Fruit fly (Drosophila melanogaster): ENCODE measurements around the gene brat.
A peak's percentile ranks its signal among the peaks of the same experiment; 100 is the strongest.

brat gene

DNA sequence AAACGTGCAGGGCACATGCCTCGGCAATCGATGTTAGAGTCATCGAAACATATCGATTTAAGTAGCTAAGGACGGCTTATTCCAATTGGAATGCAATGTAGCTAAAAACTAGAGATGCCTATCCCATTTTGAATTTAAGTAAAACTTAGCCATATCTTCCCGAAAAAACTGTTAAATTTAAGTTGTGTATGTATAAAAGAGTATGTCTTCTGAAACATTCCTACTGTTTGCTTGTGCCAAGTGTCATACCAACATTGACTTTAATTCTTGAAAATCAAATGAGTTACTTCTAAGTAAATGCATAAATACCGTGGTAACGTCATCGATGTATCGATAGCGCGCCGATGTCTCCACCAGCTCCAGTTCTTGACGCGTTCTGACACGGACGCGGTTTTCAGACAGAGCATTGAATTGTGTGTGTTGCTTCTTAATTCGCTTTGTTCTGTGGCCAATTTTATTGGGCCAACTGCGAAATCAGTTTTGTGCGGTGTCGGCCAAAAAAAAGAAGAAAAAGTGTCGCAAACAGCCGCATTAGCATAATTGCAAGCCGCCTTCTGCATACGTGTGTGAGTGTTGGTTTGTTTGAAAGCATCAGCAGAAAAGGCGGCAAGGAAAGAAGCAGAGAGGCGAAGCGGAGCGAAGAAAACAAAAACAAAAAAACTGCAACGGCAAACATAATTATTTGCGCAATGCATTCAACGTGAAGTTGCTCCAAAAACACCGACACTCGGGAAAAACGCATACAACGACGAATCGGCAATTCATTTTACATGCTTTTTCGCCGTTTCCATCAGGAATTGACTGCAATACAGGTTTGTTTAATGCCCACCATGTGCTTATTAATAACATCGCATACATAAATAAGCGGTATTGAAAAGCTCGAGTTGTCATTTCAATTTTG is at the start of gene brat:
Gene brat, plus strand, starts transcription at position 352 of the 901 bp plus-strand sequence.
- TF ChIP-seq CG11617 (GFP tag; optimal IDR thresholded peaks at IDR 0.05), result peak; percentile 45
- peak; percentile 61 for TF ChIP-seq CG7101 (tag; optimal IDR thresholded peaks at IDR 0.05)
- TF ChIP-seq CG33017 (tag; optimal IDR thresholded peaks at IDR 0.05), result no peak
- TF ChIP-seq ovo (GFP tag; optimal IDR thresholded peaks at IDR 0.05), result no peak
- no peak for TF ChIP-seq cic (GFP tag; optimal IDR thresholded peaks at IDR 0.05)
- TF ChIP-seq Hr96 (GFP tag; optimal IDR thresholded peaks at IDR 0.05), result peak; percentile 45
- TF ChIP-seq CG7045 (GFP tag; optimal IDR thresholded peaks at IDR 0.05), result no peak
- TF ChIP-seq pad (GFP tag; optimal IDR thresholded peaks at IDR 0.05), result no peak
- no peak for TF ChIP-seq cnc (optimal IDR thresholded peaks at IDR 0.05)
- TF ChIP-seq bab1 (GFP tag; optimal IDR thresholded peaks at IDR 0.05), result peak; percentile 7
- peak; percentile 100 for TF ChIP-seq tj (GFP tag; optimal IDR thresholded peaks at IDR 0.05)
- no peak for TF ChIP-seq kay (GFP tag; ENCODE audit: borderline replicate concordance)
- TF ChIP-seq toe (GFP tag; optimal IDR thresholded peaks at IDR 0.05), result peak; percentile 77
- TF ChIP-seq CG14711 (tag; optimal IDR thresholded peaks at IDR 0.05), result no peak
- peak; percentile 64 for TF ChIP-seq Crg-1 (GFP tag; optimal IDR thresholded peaks at IDR 0.05)
- TF ChIP-seq Mnt (GFP tag; optimal IDR thresholded peaks at IDR 0.05), result peak; percentile 97
- TF ChIP-seq CG5204 (GFP tag; optimal IDR thresholded peaks at IDR 0.05), result peak; percentile 51
- no peak for TF ChIP-seq Clk (GFP tag; optimal IDR thresholded peaks at IDR 0.05)
- peak; percentile 74 for TF ChIP-seq CG1620 (GFP tag; optimal IDR thresholded peaks at IDR 0.05)
- no peak for TF ChIP-seq CG12768 (GFP tag; optimal IDR thresholded peaks at IDR 0.05)

DNA sequence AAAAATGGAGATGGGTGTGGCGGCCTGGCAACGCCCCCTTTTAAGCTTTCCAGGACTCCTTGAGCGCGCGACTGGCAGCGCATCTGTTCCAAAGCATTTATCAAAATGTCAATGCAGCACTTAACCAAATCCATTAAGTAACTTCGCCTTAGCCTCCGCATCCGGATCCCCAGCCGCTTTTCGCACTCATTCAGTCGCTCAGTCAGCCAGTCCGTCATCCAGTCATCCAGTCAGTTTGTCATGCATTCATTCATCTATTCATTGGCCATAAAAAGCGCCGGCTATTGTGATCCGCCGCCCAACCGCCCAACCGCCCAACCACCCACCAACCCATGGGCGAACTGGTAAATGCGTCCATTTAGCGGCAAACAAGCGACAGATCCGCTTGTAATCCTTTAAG is 44.7 kb upstream of the brat start:
- TF ChIP-seq CG11617 (GFP tag; optimal IDR thresholded peaks at IDR 0.05) (no peak), Hr96 (GFP tag; optimal IDR thresholded peaks at IDR 0.05) (no peak), Crg-1 (GFP tag; optimal IDR thresholded peaks at IDR 0.05) (no peak), toe (GFP tag; optimal IDR thresholded peaks at IDR 0.05) (no peak), CG14711 (tag; optimal IDR thresholded peaks at IDR 0.05) (no peak), CG33017 (tag; optimal IDR thresholded peaks at IDR 0.05) (no peak), CG12768 (GFP tag; optimal IDR thresholded peaks at IDR 0.05) (no peak), Clk (GFP tag; optimal IDR thresholded peaks at IDR 0.05) (no peak), cic (GFP tag; optimal IDR thresholded peaks at IDR 0.05) (no peak), kay (GFP tag; ENCODE audit: borderline replicate concordance) (no peak), CG7101 (tag; optimal IDR thresholded peaks at IDR 0.05) (no peak), CG1620 (GFP tag; optimal IDR thresholded peaks at IDR 0.05) (no peak), Mnt (GFP tag; optimal IDR thresholded peaks at IDR 0.05) (no peak), pad (GFP tag; optimal IDR thresholded peaks at IDR 0.05) (no peak), ovo (GFP tag; optimal IDR thresholded peaks at IDR 0.05) (no peak), tj (GFP tag; optimal IDR thresholded peaks at IDR 0.05) (no peak), cnc (optimal IDR thresholded peaks at IDR 0.05) (no peak), CG7045 (GFP tag; optimal IDR thresholded peaks at IDR 0.05) (no peak)

DNA sequence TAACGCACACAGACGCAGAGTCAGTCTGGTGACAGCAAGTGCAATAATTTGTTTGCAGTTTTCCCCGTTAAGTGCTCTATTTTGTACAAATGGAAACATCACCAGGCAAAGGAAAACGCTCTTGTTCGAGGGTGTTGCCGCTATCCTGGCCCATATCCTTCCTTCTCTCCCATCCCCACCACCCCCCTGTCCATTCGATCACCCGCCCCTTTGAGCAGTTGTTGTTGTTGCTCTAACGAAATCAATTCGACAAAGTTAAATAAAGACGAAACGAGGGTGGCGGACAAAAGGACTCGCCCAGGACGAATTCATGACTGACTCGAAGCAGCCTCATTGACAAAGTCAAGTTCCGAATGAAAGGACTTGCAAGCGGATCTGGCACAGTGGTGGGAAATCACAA is 44.2 kb upstream of the brat start:
- TF ChIP-seq CG7045 (GFP tag; optimal IDR thresholded peaks at IDR 0.05), result no peak
- TF ChIP-seq CG12768 (GFP tag; optimal IDR thresholded peaks at IDR 0.05), result no peak
- no peak for TF ChIP-seq Hr96 (GFP tag; optimal IDR thresholded peaks at IDR 0.05)
- no peak for TF ChIP-seq kay (GFP tag; ENCODE audit: borderline replicate concordance)

DNA sequence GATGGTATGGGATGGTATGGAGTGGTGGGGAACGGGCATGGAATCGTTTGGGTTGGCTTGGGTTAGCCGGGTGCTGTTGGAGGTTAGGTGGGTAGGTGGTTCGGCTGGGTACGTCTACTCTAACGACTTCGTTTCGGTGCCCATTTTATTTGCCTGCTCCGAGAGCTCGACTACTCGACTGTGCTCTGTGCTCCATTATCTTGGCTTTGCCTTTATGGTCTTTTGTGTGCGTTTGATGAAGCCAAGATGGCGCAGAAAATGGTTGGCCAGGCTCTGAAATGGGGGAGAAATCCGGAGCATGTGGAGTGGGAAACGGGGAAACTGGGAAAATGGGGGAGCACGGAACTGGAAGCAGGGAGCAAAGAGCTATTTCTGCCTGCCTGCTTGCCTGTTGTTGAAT is 39.7 kb upstream of the brat start:
- TF ChIP-seq CG11617 (GFP tag; optimal IDR thresholded peaks at IDR 0.05), result no peak
- no peak for TF ChIP-seq CG33017 (tag; optimal IDR thresholded peaks at IDR 0.05)
- TF ChIP-seq CG5204 (GFP tag; optimal IDR thresholded peaks at IDR 0.05), result no peak
- no peak for TF ChIP-seq bab1 (GFP tag; optimal IDR thresholded peaks at IDR 0.05)
- no peak for TF ChIP-seq CG7045 (GFP tag; optimal IDR thresholded peaks at IDR 0.05)
- TF ChIP-seq cic (GFP tag; optimal IDR thresholded peaks at IDR 0.05), result no peak
- no peak for TF ChIP-seq cnc (optimal IDR thresholded peaks at IDR 0.05)
- no peak for TF ChIP-seq Crg-1 (GFP tag; optimal IDR thresholded peaks at IDR 0.05)
- no peak for TF ChIP-seq kay (GFP tag; ENCODE audit: borderline replicate concordance)
- TF ChIP-seq ovo (GFP tag; optimal IDR thresholded peaks at IDR 0.05), result no peak
- no peak for TF ChIP-seq Mnt (GFP tag; optimal IDR thresholded peaks at IDR 0.05)
- no peak for TF ChIP-seq pad (GFP tag; optimal IDR thresholded peaks at IDR 0.05)
- no peak for TF ChIP-seq Clk (GFP tag; optimal IDR thresholded peaks at IDR 0.05)

DNA sequence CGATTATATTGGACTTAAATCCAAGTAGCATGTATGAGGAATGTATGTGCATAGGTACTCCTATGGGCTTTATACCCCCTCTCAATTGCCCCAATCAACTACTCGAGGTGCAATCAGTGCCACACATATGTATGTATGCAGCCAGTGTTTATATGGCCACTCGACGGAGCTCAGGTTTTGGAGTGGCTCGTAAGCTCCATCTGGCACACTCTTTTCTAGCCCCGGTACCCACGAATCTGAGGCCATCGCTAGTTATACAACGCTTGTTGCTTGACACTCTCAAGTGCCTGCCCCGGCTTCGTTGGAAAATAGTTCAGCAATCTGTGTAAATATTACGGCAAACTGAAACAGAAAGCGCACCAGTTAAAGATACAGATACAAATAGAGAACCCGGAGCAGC is 37.3 kb upstream of the brat start:
- TF ChIP-seq Crg-1 (GFP tag; optimal IDR thresholded peaks at IDR 0.05) (no peak), CG1620 (GFP tag; optimal IDR thresholded peaks at IDR 0.05) (no peak), kay (GFP tag; ENCODE audit: borderline replicate concordance) (no peak), tj (GFP tag; optimal IDR thresholded peaks at IDR 0.05) (no peak), CG33017 (tag; optimal IDR thresholded peaks at IDR 0.05) (no peak), CG11617 (GFP tag; optimal IDR thresholded peaks at IDR 0.05) (no peak), Mnt (GFP tag; optimal IDR thresholded peaks at IDR 0.05) (no peak), bab1 (GFP tag; optimal IDR thresholded peaks at IDR 0.05) (no peak), CG7101 (tag; optimal IDR thresholded peaks at IDR 0.05) (no peak), CG5204 (GFP tag; optimal IDR thresholded peaks at IDR 0.05) (no peak), CG7045 (GFP tag; optimal IDR thresholded peaks at IDR 0.05) (no peak), toe (GFP tag; optimal IDR thresholded peaks at IDR 0.05) (no peak), CG14711 (tag; optimal IDR thresholded peaks at IDR 0.05) (no peak), cic (GFP tag; optimal IDR thresholded peaks at IDR 0.05) (no peak), Clk (GFP tag; optimal IDR thresholded peaks at IDR 0.05) (no peak)

DNA sequence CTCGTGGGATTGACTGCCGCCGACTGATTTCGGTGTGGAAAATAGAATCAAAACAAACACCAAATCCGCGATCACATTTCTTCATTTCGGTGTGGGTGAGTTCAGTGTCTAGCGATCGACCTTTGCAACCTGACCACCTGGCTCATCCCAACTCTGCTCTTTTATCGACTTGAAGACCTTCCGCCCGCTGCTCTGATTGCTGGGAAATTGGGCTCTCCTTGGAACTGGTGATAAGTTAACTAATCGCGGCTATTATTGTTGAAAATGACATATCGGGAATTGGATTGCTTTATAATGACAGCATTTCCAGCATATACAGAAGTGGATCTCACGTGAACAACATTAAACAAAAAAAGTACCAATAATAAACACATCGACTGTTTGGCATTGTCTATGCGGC is 36.2 kb upstream of the brat start:
- TF ChIP-seq ovo (GFP tag; optimal IDR thresholded peaks at IDR 0.05) (no peak), Mnt (GFP tag; optimal IDR thresholded peaks at IDR 0.05) (no peak), CG1620 (GFP tag; optimal IDR thresholded peaks at IDR 0.05) (no peak), Clk (GFP tag; optimal IDR thresholded peaks at IDR 0.05) (no peak), CG5204 (GFP tag; optimal IDR thresholded peaks at IDR 0.05) (no peak), bab1 (GFP tag; optimal IDR thresholded peaks at IDR 0.05) (no peak), cic (GFP tag; optimal IDR thresholded peaks at IDR 0.05) (no peak), CG7045 (GFP tag; optimal IDR thresholded peaks at IDR 0.05) (no peak), CG12768 (GFP tag; optimal IDR thresholded peaks at IDR 0.05) (no peak), Hr96 (GFP tag; optimal IDR thresholded peaks at IDR 0.05) (no peak), CG11617 (GFP tag; optimal IDR thresholded peaks at IDR 0.05) (no peak)

All from whole organism, adult.